Worm (Caenorhabditis elegans) whole organism, L4/young adult: ENCODE data around the gene Y73F8A.23.

Source experiments
- W03F9.2 ChIP-seq: fragments of 150-350 bp; optimal IDR thresholded peaks from 2 replicates; lab custom pipeline; 2014; ENCODE audit warnings: missing biosample characterization, missing genetic modification characterization
- dao-5 ChIP-seq: sonication (generic microtip); optimal IDR thresholded peaks from 2 replicates; lab custom pipeline; 2016; ENCODE audit warnings: missing genotype, missing genetic modification characterization, moderate library complexity, missing compliant biosample characterization
- him-1 ChIP-seq: sonication (generic microtip); optimal IDR thresholded peaks from 2 replicates; lab custom pipeline; 2016; ENCODE audit warnings: missing genotype, missing genetic modification reagents, missing genetic modification characterization, missing compliant biosample characterization

ce11 chrIV:15393186-15393585 lies 51.2 kb downstream of the Y73F8A.23 start:
- TF ChIP-seq W03F9.2 (tag; lab: Kevin White, UChicago) (no peak), him-1 (no peak), dao-5 (no peak)
